Worm (Caenorhabditis elegans) whole organism, young adult: Measurements from ENCODE around the gene F25B4.8.

Experiments
- F49E8.2 ChIP-seq: sonication (generic microtip); optimal IDR thresholded peaks from 3 replicates; lab custom pipeline; 2017; ENCODE audit warnings: missing genetic modification characterization, mild to moderate bottlenecking, missing compliant biosample characterization, antibody characterized with exemption, moderate library complexity; ENCODE audit not compliant: insufficient read depth
- K12H6.12 ChIP-seq: fragments of 200-800 bp; sonication (Bioruptor generic); optimal IDR thresholded peaks from 2 replicates; lab custom pipeline; 2018; ENCODE audit warnings: mild to moderate bottlenecking, missing genetic modification characterization, missing compliant biosample characterization
- T07F8.4 ChIP-seq: sonication (generic microtip); optimal IDR thresholded peaks from 2 replicates; lab custom pipeline; 2016; ENCODE audit warnings: mild to moderate bottlenecking, missing genetic modification characterization, moderate library complexity, missing compliant biosample characterization
- akir-1 ChIP-seq: fragments of 200-800 bp; sonication (Bioruptor generic); optimal IDR thresholded peaks from 2 replicates; lab custom pipeline; 2018; ENCODE audit warnings: mild to moderate bottlenecking, missing genetic modification characterization, moderate library complexity, missing compliant biosample characterization
- aptf-2 ChIP-seq: fragments of 200-800 bp; sonication (Bioruptor generic); conservative IDR thresholded peaks from 2 replicates; pipeline ENCODE4 v1.3.6; 2022; ENCODE audit warnings: missing genetic modification reagents, missing genetic modification characterization, missing compliant biosample characterization
- aptf-3 ChIP-seq: fragments of 200-800 bp; sonication (Bioruptor generic); IDR thresholded peaks from 2 replicates; pipeline ENCODE4 v1.3.6; 2022; ENCODE audit warnings: missing genetic modification characterization, missing compliant biosample characterization
- atf-7 ChIP-seq: sonication (generic microtip); optimal IDR thresholded peaks from 2 replicates; lab custom pipeline; 2017; ENCODE audit warnings: mild to moderate bottlenecking, missing genetic modification characterization, missing compliant biosample characterization
- attf-5 ChIP-seq: fragments of 200-800 bp; sonication (Bioruptor generic); optimal IDR thresholded peaks from 2 replicates; lab custom pipeline; 2018; ENCODE audit warnings: mild to moderate bottlenecking, missing genetic modification characterization, missing compliant biosample characterization
- attf-6 ChIP-seq: fragments of 200-800 bp; sonication (Bioruptor generic); IDR thresholded peaks from 2 replicates; pipeline ENCODE4 v1.3.6; 2022; ENCODE audit warnings: missing genetic modification reagents, missing genetic modification characterization, missing compliant biosample characterization
- cebp-2 ChIP-seq: fragments of 200-800 bp; sonication (Bioruptor generic); IDR thresholded peaks from 2 replicates; pipeline ENCODE4 v1.3.6; 2022; ENCODE audit warnings: missing genetic modification characterization, missing compliant biosample characterization
- ceh-79 ChIP-seq: sonication (generic microtip); optimal IDR thresholded peaks from 2 replicates; lab custom pipeline; 2017; ENCODE audit warnings: mild to moderate bottlenecking, missing genetic modification characterization, missing compliant biosample characterization
- dox-1 ChIP-seq: fragments of 200-800 bp; sonication (Bioruptor generic); IDR thresholded peaks from 2 replicates; pipeline ENCODE4 v1.3.6; 2022; ENCODE audit warnings: missing genetic modification reagents, missing genetic modification characterization, missing compliant biosample characterization
- egl-18 ChIP-seq: fragments of 200-800 bp; sonication (Bioruptor generic); IDR thresholded peaks from 2 replicates; pipeline ENCODE4 v1.3.6; 2022; ENCODE audit warnings: missing genetic modification reagents, missing genetic modification characterization, missing compliant biosample characterization
- egl-44 ChIP-seq: fragments of 200-800 bp; sonication (Bioruptor generic); IDR thresholded peaks from 2 replicates; pipeline ENCODE4 v1.3.6; 2022; ENCODE audit warnings: missing genetic modification reagents, missing genetic modification characterization, missing compliant biosample characterization
- gei-17 ChIP-seq: fragments of 200-800 bp; sonication (Bioruptor generic); optimal IDR thresholded peaks from 2 replicates; lab custom pipeline; 2018; ENCODE audit warnings: mild to moderate bottlenecking, missing genetic modification characterization, missing compliant biosample characterization
- hmg-1.2 ChIP-seq: fragments of 200-800 bp; sonication (Bioruptor generic); IDR thresholded peaks from 2 replicates; pipeline ENCODE4 v1.3.6; 2022; ENCODE audit warnings: missing genetic modification reagents, missing genetic modification characterization, missing compliant biosample characterization
- hsf-1 ChIP-seq: fragments of 200-800 bp; sonication (Bioruptor generic); IDR thresholded peaks from 2 replicates; pipeline ENCODE4 v1.3.6; 2022; ENCODE audit warnings: missing genetic modification reagents, missing genetic modification characterization, missing compliant biosample characterization
- let-607 ChIP-seq, 2 experiments: fragments of 200-800 bp in 1 of 2; sonication (Bioruptor generic) in 1 of 2; sonication (generic microtip) in 1 of 2; optimal IDR thresholded peaks; 2 replicates each; lab custom pipeline; 2016 to 2018; ENCODE audit warnings: mild to moderate bottlenecking in 2 of 2, missing compliant biosample characterization in 2 of 2, missing genetic modification characterization in 2 of 2, moderate library complexity in 2 of 2, missing genotype in 1 of 2
- lin-35 ChIP-seq, 3 experiments: fragments of 150-350 bp in 2 of 3; sonication (generic microtip) in 1 of 3; optimal IDR thresholded peaks; 2 replicates each; lab custom pipeline; 2014 to 2018; ENCODE audit warnings: missing biosample characterization in 3 of 3, missing genetic modification characterization in 3 of 3, missing genetic modification reagents in 3 of 3
- madf-6 ChIP-seq: fragments of 200-800 bp; sonication (Bioruptor generic); IDR thresholded peaks from 2 replicates; pipeline ENCODE4 v1.3.6; 2022; ENCODE audit warnings: missing genetic modification reagents, missing genetic modification characterization, missing compliant biosample characterization
- mes-4 ChIP-seq: sonication (generic microtip); optimal IDR thresholded peaks from 2 replicates; lab custom pipeline; 2016; ENCODE audit warnings: missing genotype, missing genetic modification characterization, missing compliant biosample characterization
- nfya-1 ChIP-seq: sonication (generic microtip); optimal IDR thresholded peaks from 2 replicates; lab custom pipeline; 2017; ENCODE audit warnings: antibody characterized with exemption, missing compliant biosample characterization, missing genetic modification characterization, borderline replicate concordance; ENCODE audit not compliant: insufficient read depth
- nfya-2 ChIP-seq: fragments of 200-800 bp; sonication (Bioruptor generic); IDR thresholded peaks from 2 replicates; pipeline ENCODE4 v1.3.6; 2022; ENCODE audit warnings: missing genetic modification reagents, missing genetic modification characterization, missing compliant biosample characterization
- nhr-120 ChIP-seq: fragments of 200-800 bp; sonication (Bioruptor generic); IDR thresholded peaks from 2 replicates; pipeline ENCODE4 v1.3.6; 2022; ENCODE audit warnings: missing genetic modification characterization, missing compliant biosample characterization
- nhr-179 ChIP-seq: sonication (generic microtip); optimal IDR thresholded peaks from 2 replicates; lab custom pipeline; 2016; ENCODE audit warnings: mild to moderate bottlenecking, missing genetic modification characterization, missing compliant biosample characterization
- sdz-38 ChIP-seq: sonication (generic microtip); optimal IDR thresholded peaks from 2 replicates; lab custom pipeline; 2016; ENCODE audit warnings: missing genotype, missing genetic modification characterization, missing compliant biosample characterization
- snpc-1.1 ChIP-seq: sonication (generic microtip); optimal IDR thresholded peaks from 2 replicates; lab custom pipeline; 2017; ENCODE audit warnings: missing genetic modification characterization, mild to moderate bottlenecking, missing compliant biosample characterization, antibody characterized with exemption, moderate library complexity, missing genotype, missing genetic modification reagents; ENCODE audit not compliant: insufficient read depth
- snpc-3.4 ChIP-seq: sonication (generic microtip); optimal IDR thresholded peaks from 2 replicates; lab custom pipeline; 2017; ENCODE audit warnings: missing genetic modification characterization, mild to moderate bottlenecking, missing compliant biosample characterization, antibody characterized with exemption, moderate library complexity, missing genotype, missing genetic modification reagents
- somi-1 ChIP-seq: fragments of 200-800 bp; sonication (Bioruptor generic); optimal IDR thresholded peaks from 2 replicates; lab custom pipeline; 2018; ENCODE audit warnings: mild to moderate bottlenecking, missing genetic modification characterization, missing compliant biosample characterization
- unc-130 ChIP-seq: sonication (generic microtip); optimal IDR thresholded peaks from 2 replicates; lab custom pipeline; 2016; ENCODE audit warnings: missing genetic modification reagents, missing genetic modification characterization, missing compliant biosample characterization
- ztf-28 ChIP-seq: fragments of 200-800 bp; sonication (Bioruptor generic); IDR thresholded peaks from 2 replicates; pipeline ENCODE4 v1.3.6; 2022; ENCODE audit warnings: missing genetic modification reagents, missing genetic modification characterization, missing compliant biosample characterization

Gene F25B4.8

DNA sequence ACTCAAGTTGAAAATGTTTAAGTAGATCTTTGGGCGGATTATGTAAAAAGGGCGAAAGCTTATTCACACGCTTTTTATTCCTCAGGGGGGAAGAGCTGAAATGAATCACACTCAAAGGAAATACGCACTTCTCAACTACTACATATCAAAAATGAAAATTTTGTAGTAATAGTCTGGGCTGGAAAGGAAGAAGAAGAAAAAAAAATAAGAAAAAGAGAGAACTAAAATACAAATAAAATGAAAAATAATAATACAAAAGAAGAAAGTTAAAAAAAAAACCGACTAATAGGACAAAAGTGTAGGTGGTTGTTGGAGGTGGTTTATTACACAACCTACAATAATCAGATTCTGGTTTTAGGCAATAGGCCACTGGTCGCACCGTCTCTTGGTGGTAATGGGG lies 44.6 kb upstream of the F25B4.8 start, which contains the start of gene K09H11.6:
TSS of gene K09H11.6 (minus strand) at position 101 of the 400 bp plus-strand sequence.
- TF ChIP-seq ceh-79 (tag; lab: Kevin White, UChicago) (no peak), sdz-38 (no peak), let-607 (tag; optimal IDR thresholded peaks at IDR 0.05; lab: Kevin White, UChicago) (no peak), aptf-2 (GFP tag; lab: Robert Waterston, UW) (no peak), egl-44 (no peak), gei-17 (no peak), unc-130 (no peak), snpc-3.4 (tag; lab: Kevin White, UChicago) (no peak), hsf-1 (GFP tag; lab: Robert Waterston, UW) (no peak), mes-4 (tag; lab: Kevin White, UChicago) (no peak), attf-5 (GFP tag; lab: Kevin White, UChicago) (no peak), atf-7 (tag; lab: Kevin White, UChicago) (no peak), dox-1 (GFP tag; lab: Robert Waterston, UW) (no peak), nhr-179 (tag; lab: Kevin White, UChicago) (no peak), lin-35 (GFP tag; optimal IDR thresholded peaks at IDR 0.05; lab: Kevin White, UChicago) (no peak), akir-1 (GFP tag; lab: Kevin White, UChicago) (no peak), nfya-2 (GFP tag; lab: Robert Waterston, UW) (no peak)

DNA sequence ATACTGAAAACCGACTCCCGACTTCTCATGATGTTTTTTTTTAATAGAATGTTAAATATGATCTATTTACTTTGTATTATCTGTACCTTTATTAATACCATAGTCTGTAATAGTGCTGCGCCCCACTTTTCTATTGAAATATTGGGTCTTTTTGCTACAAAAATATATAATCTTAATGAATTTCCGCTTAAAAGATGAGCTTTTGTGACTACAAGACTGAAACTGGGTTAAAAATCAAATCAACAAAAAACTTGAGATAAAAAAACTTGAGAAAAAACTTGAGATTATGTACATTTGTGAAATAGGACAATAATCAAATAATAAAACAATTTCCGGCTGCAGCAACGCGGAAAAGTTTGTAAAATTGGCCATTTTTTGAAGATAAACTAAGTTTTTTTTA lies 39.3 kb upstream of the F25B4.8 start, which contains the start of gene K09H11.15:
TSS of gene K09H11.15 (minus strand) at position 101 of the 400 bp plus-strand sequence.
- TF ChIP-seq nhr-120 (GFP tag; lab: Robert Waterston, UW) (no peak), cebp-2 (GFP tag; lab: Robert Waterston, UW) (no peak), T07F8.4 (no peak), somi-1 (GFP tag; lab: Kevin White, UChicago) (no peak), aptf-3 (GFP tag; lab: Robert Waterston, UW) (no peak), mes-4 (tag; lab: Kevin White, UChicago) (no peak)

DNA sequence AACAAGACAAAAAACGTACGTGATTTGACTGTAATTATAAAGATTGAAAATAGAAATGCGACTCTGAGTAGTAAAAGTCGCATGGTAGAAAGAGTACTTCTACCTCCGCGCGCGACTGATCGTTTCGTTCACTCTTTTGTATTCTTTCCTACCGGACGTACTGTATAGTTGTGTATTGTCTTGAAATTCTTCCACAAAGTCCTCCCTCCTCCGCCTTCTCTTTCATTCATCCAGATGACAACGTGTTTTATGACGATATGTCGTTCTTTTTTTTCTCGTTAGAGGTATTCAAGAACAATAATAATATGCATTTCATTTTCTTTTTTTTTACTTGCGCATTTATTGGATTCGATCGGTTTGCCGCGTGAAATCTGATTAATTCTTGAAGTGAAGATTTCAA lies 34.9 kb upstream of the F25B4.8 start, which contains the start of gene K09H11.4:
TSS of gene K09H11.4 (minus strand) at position 101 of the 400 bp plus-strand sequence.
- TF ChIP-seq hsf-1 (GFP tag; lab: Robert Waterston, UW): no peak
- no peak for TF ChIP-seq let-607 (tag; optimal IDR thresholded peaks at IDR 0.05; lab: Kevin White, UChicago)
- TF ChIP-seq ztf-28 (GFP tag; lab: Robert Waterston, UW): no peak
- no peak for TF ChIP-seq madf-6 (GFP tag; lab: Robert Waterston, UW)
- no peak for TF ChIP-seq K12H6.12 (tag; lab: Kevin White, UChicago)
- TF ChIP-seq snpc-1.1 (tag; lab: Kevin White, UChicago): no peak
- TF ChIP-seq egl-18: no peak

DNA sequence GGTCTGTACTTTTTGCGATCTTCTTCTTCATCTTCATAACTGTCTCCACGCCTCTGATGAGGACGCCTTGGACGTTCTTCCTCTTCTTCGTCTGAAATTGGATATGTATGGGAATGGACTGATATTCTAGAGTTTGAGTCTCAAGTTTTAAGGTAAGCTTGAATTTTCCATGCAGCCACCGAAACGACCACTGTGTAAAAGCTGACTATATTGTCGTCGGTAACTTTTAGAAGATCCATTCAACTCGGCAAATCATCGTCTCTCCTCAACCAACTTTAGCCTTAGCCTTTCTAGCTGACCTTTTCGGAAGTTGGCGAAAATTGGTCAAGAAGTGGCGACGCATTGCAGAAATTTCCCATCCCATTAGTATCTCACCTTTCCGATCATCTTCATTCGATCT lies 32.9 kb upstream of the F25B4.8 start:
- TF ChIP-seq madf-6 (GFP tag; lab: Robert Waterston, UW) (0 out of 2 replicates have a peak, but pooled peaks have one; percentile 17), F49E8.2 (tag; lab: Kevin White, UChicago) (no peak), egl-44 (no peak), nfya-1 (no peak), snpc-1.1 (tag; lab: Kevin White, UChicago) (no peak), attf-6 (GFP tag; lab: Robert Waterston, UW) (no peak), nhr-120 (GFP tag; lab: Robert Waterston, UW) (no peak), hmg-1.2 (GFP tag; lab: Robert Waterston, UW) (no peak)
